Worm (Caenorhabditis elegans) whole organism, L3 larva: ENCODE results near the gene F54B3.4.
A peak's percentile ranks its signal among the peaks of the same experiment; 100 is the strongest.

Source experiments
- ama-1 ChIP-seq: fragments of 150-350 bp; optimal IDR thresholded peaks from 2 replicates; lab custom pipeline; 2018
- ceh-28 ChIP-seq: fragments of 150-350 bp; optimal IDR thresholded peaks from 2 replicates; lab custom pipeline; 2014; ENCODE audit warnings: missing biosample characterization, missing genetic modification reagents, missing genetic modification characterization
- daf-12 ChIP-seq: fragments of 150-350 bp; optimal IDR thresholded peaks from 2 replicates; lab custom pipeline; 2014; ENCODE audit warnings: missing biosample characterization, missing genetic modification reagents, missing genetic modification characterization
- elt-1 ChIP-seq: fragments of 150-350 bp; optimal IDR thresholded peaks from 2 replicates; lab custom pipeline; 2014; ENCODE audit warnings: missing biosample characterization, missing genetic modification characterization
- elt-3 ChIP-seq, 3 experiments: fragments of 150-350 bp in 1 of 3; sonication (generic microtip) in 2 of 3; optimal IDR thresholded peaks; 2 replicates in 2 of 3; 4 replicates in 1 of 3; lab custom pipeline; 2014 to 2017; ENCODE audit warnings: missing biosample characterization in 3 of 3, missing genetic modification characterization in 3 of 3
- fkh-2 ChIP-seq: fragments of 150-350 bp; optimal IDR thresholded peaks from 2 replicates; lab custom pipeline; 2014; ENCODE audit warnings: missing biosample characterization, missing genetic modification reagents, missing genetic modification characterization
- fos-1 ChIP-seq: fragments of 150-350 bp; optimal IDR thresholded peaks from 2 replicates; lab custom pipeline; 2014; ENCODE audit warnings: missing biosample characterization, missing genetic modification characterization
- hmg-11 ChIP-seq: sonication (generic microtip); optimal IDR thresholded peaks from 2 replicates; lab custom pipeline; 2016; ENCODE audit warnings: missing genetic modification characterization, missing compliant biosample characterization
- jun-1 ChIP-seq: fragments of 150-350 bp; optimal IDR thresholded peaks from 2 replicates; lab custom pipeline; 2014; ENCODE audit warnings: missing biosample characterization, missing genetic modification reagents, missing genetic modification characterization
- lin-39 ChIP-seq: fragments of 150-350 bp; optimal IDR thresholded peaks from 2 replicates; lab custom pipeline; 2018; ENCODE audit warnings: missing biosample characterization, missing genetic modification reagents, missing genetic modification characterization
- mdl-1 ChIP-seq: fragments of 150-350 bp; optimal IDR thresholded peaks from 2 replicates; lab custom pipeline; 2014; ENCODE audit warnings: missing biosample characterization, missing genetic modification characterization
- nhr-12 ChIP-seq: fragments of 150-350 bp; optimal IDR thresholded peaks from 2 replicates; lab custom pipeline; 2014; ENCODE audit warnings: missing biosample characterization, missing genetic modification characterization
- nhr-23 ChIP-seq: fragments of 150-350 bp; optimal IDR thresholded peaks from 2 replicates; lab custom pipeline; 2014; ENCODE audit warnings: missing biosample characterization, missing genetic modification reagents, missing genetic modification characterization
- nhr-25 ChIP-seq: sonication (generic microtip); optimal IDR thresholded peaks from 2 replicates; lab custom pipeline; 2017; ENCODE audit warnings: missing biosample characterization, missing genetic modification characterization
- nhr-43 ChIP-seq: sonication (generic microtip); optimal IDR thresholded peaks from 2 replicates; lab custom pipeline; 2016; ENCODE audit warnings: mild to moderate bottlenecking, missing genetic modification characterization, missing compliant biosample characterization; ENCODE audit not compliant: poor library complexity, severe bottlenecking
- nhr-67 ChIP-seq: fragments of 150-350 bp; optimal IDR thresholded peaks from 2 replicates; lab custom pipeline; 2014; ENCODE audit warnings: missing biosample characterization, missing genetic modification characterization
- pha-4 ChIP-seq: fragments of 150-350 bp; optimal IDR thresholded peaks from 2 replicates; lab custom pipeline; 2014; ENCODE audit warnings: missing biosample characterization, missing genetic modification reagents, missing genetic modification characterization
- zag-1 ChIP-seq: fragments of 150-350 bp; optimal IDR thresholded peaks from 2 replicates; lab custom pipeline; 2014; ENCODE audit warnings: missing biosample characterization, missing genetic modification characterization
- ztf-4 ChIP-seq: fragments of 150-350 bp; optimal IDR thresholded peaks from 2 replicates; lab custom pipeline; 2014; ENCODE audit warnings: missing biosample characterization, missing genetic modification characterization

F54B3.4 gene

DNA sequence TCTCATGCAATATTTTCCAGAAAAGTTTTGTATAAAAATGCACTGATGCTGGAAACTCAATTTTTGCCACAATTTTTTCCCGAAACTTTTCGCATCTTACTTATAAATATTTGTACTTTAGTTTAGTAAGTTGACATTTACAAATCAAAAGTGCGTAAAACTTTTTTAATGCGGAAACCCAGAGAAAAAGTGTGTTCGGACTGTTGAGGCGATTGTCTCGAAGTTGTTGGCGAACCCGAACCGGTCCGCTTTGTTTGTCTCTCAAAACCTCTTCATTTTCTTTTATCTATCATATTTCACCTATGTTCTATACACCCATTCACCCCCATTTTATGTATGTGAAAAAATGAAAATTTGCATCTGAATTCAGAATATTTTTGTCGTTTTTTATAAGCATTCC is 50.4 kb downstream of the F54B3.4 start:
- no peak for TF ChIP-seq lin-39 (tag; lab: Kevin White, UChicago)
- no peak for TF ChIP-seq jun-1
- TF ChIP-seq nhr-25, result peak; percentile 64
- no peak for TF ChIP-seq elt-3 (tag; optimal IDR thresholded peaks at IDR 0.05; lab: Kevin White, UChicago)
- TF ChIP-seq hmg-11 (tag; lab: Kevin White, UChicago), result no peak
- TF ChIP-seq nhr-43 (tag; lab: Kevin White, UChicago), result peak; percentile 3
- no peak for TF ChIP-seq nhr-12 (tag; lab: Kevin White, UChicago)
- TF ChIP-seq elt-1 (tag; lab: Kevin White, UChicago), result no peak
- no peak for TF ChIP-seq zag-1 (tag; lab: Kevin White, UChicago)
- peak; percentile 62 for TF ChIP-seq pha-4
- no peak for TF ChIP-seq mdl-1 (tag; lab: Kevin White, UChicago)
- TF ChIP-seq ztf-4, result no peak
- no peak for TF ChIP-seq daf-12 (tag; lab: Kevin White, UChicago)
- TF ChIP-seq fos-1 (tag; lab: Kevin White, UChicago), result no peak
- no peak for TF ChIP-seq ceh-28 (tag; lab: Kevin White, UChicago)
- TF ChIP-seq ama-1, result no peak
- no peak for TF ChIP-seq nhr-67 (tag; lab: Kevin White, UChicago)
- TF ChIP-seq nhr-23 (tag; lab: Kevin White, UChicago), result peak; percentile 43
- no peak for TF ChIP-seq fkh-2 (tag; lab: Kevin White, UChicago)
